Fruit fly (Drosophila melanogaster) whole organism, adult: ENCODE results near the gene sdt.

Source experiments
- CG11617 ChIP-seq: fragments of 200-800 bp; sonication (Bioruptor generic); optimal IDR thresholded peaks from 2 replicates; lab custom pipeline; 2017; ENCODE audit warnings: mild to moderate bottlenecking, missing biosample characterization, missing genetic modification reagents, missing genetic modification characterization
- CG12768 ChIP-seq: fragments of 200-800 bp; sonication (Bioruptor generic); optimal IDR thresholded peaks from 2 replicates; lab custom pipeline; 2017; ENCODE audit warnings: missing biosample characterization, missing genetic modification characterization, mild to moderate bottlenecking, moderate library complexity, missing genetic modification reagents
- CG14711 ChIP-seq: fragments of 200-800 bp; sonication (Bioruptor generic); optimal IDR thresholded peaks from 2 replicates; lab custom pipeline; 2018; ENCODE audit warnings: missing biosample characterization, mild to moderate bottlenecking, missing genetic modification characterization, moderate library complexity
- CG1620 ChIP-seq: fragments of 200-800 bp; sonication (Bioruptor generic); optimal IDR thresholded peaks from 2 replicates; lab custom pipeline; 2016; ENCODE audit warnings: missing biosample characterization, missing genetic modification characterization
- CG33017 ChIP-seq: fragments of 200-800 bp; sonication (Bioruptor generic); optimal IDR thresholded peaks from 2 replicates; lab custom pipeline; 2018; ENCODE audit warnings: missing biosample characterization, mild to moderate bottlenecking, missing genetic modification characterization, moderate library complexity
- CG5204 ChIP-seq: fragments of 200-800 bp; sonication (Bioruptor generic); optimal IDR thresholded peaks from 2 replicates; lab custom pipeline; 2016; ENCODE audit warnings: missing biosample characterization, missing genetic modification characterization
- CG7045 ChIP-seq: fragments of 200-800 bp; sonication (Bioruptor generic); optimal IDR thresholded peaks from 2 replicates; lab custom pipeline; 2017; ENCODE audit warnings: missing biosample characterization, mild to moderate bottlenecking, missing genetic modification characterization
- CG7101 ChIP-seq: fragments of 200-800 bp; sonication (Bioruptor generic); optimal IDR thresholded peaks from 2 replicates; lab custom pipeline; 2018; ENCODE audit warnings: missing biosample characterization, mild to moderate bottlenecking, missing genetic modification characterization, moderate library complexity
- Clk ChIP-seq: fragments of 200-800 bp; sonication (Bioruptor generic); optimal IDR thresholded peaks from 2 replicates; lab custom pipeline; 2017; ENCODE audit warnings: missing biosample characterization, missing genetic modification characterization
- Crg-1 ChIP-seq: fragments of 200-800 bp; sonication (Bioruptor generic); optimal IDR thresholded peaks from 2 replicates; lab custom pipeline; 2016; ENCODE audit warnings: missing biosample characterization, missing genetic modification characterization
- Hr96 ChIP-seq: fragments of 200-800 bp; sonication (Bioruptor generic); optimal IDR thresholded peaks from 2 replicates; lab custom pipeline; 2016; ENCODE audit warnings: missing biosample characterization, missing genetic modification characterization
- Mnt ChIP-seq: fragments of 200-800 bp; sonication (Bioruptor generic); optimal IDR thresholded peaks from 2 replicates; lab custom pipeline; 2016; ENCODE audit warnings: missing biosample characterization, mild to moderate bottlenecking, missing genetic modification characterization
- bab1 ChIP-seq: fragments of 200-800 bp; sonication (Bioruptor generic); optimal IDR thresholded peaks from 3 replicates; lab custom pipeline; 2019; ENCODE audit warnings: missing biosample characterization, mild to moderate bottlenecking, missing genetic modification characterization, moderate library complexity
- cic ChIP-seq: fragments of 200-800 bp; sonication (Bioruptor generic); optimal IDR thresholded peaks from 2 replicates; lab custom pipeline; 2017; ENCODE audit warnings: missing biosample characterization, mild to moderate bottlenecking, missing genetic modification characterization, moderate library complexity
- cnc ChIP-seq, 2 experiments: fragments of >200 bp; optimal IDR thresholded peaks; 2 replicates each; lab custom pipeline; 2017
- kay ChIP-seq: fragments of 200-800 bp; sonication (Bioruptor generic); peaks from one replicate; lab custom pipeline; 2016; ENCODE audit warnings: missing biosample characterization, missing genetic modification characterization, borderline replicate concordance
- ovo ChIP-seq: fragments of 200-800 bp; sonication (Bioruptor generic); optimal IDR thresholded peaks from 2 replicates; lab custom pipeline; 2016; ENCODE audit warnings: missing biosample characterization, missing genetic modification characterization
- pad ChIP-seq: fragments of 200-800 bp; sonication (Bioruptor generic); optimal IDR thresholded peaks from 3 replicates; lab custom pipeline; 2017; ENCODE audit warnings: missing biosample characterization, missing genetic modification characterization, mild to moderate bottlenecking, moderate library complexity, missing genetic modification reagents
- tj ChIP-seq: fragments of 200-800 bp; sonication (Bioruptor generic); optimal IDR thresholded peaks from 3 replicates; lab custom pipeline; 2017; ENCODE audit warnings: missing biosample characterization, mild to moderate bottlenecking, missing genetic modification characterization, moderate library complexity
- toe ChIP-seq: fragments of 200-800 bp; sonication (Bioruptor generic); optimal IDR thresholded peaks from 2 replicates; lab custom pipeline; 2016; ENCODE audit warnings: missing biosample characterization, missing genetic modification characterization

Gene sdt

DNA sequence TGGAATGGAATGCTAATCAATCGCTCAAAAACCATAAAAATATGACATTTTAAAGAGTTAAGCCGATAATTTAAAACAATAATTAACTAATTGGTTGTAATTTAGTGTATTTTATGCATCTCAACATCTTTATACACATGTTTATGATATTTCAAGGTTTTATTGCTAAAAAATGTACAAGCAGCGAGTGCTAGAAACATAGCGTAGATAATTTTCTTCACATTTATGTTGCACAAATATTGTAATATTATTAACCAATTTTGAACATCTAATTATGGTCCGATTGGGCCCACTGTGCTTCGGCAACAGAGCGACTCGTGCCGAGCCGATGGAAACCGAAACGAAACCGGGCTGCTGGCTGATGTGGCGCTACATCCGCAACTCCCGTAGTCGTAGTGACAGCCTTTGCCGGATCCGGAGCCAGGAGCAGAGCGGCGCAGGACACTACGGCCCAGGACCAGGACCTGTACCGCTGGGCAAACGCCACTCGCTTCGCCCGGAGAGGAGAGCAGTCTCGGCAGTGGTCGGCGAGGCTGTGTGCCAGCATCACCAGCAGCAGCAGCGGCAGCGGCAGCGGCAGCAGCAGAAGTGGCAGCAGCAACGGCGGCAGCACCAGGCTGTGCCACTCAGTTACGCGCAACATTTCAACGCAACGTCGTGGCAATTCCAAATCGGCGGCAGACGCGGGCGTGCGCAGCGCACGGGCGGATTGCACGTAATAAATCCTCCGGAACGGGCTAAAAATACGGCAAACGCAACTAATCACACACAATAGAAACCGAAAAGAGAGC is at the start of gene sdt:
Gene sdt, plus strand, starts transcription at position 385 of the 791 bp plus-strand sequence.
- TF ChIP-seq CG33017 (tag; lab: Kevin White, UChicago) = no peak
- no peak for TF ChIP-seq CG1620 (GFP tag; lab: Kevin White, UChicago)

DNA sequence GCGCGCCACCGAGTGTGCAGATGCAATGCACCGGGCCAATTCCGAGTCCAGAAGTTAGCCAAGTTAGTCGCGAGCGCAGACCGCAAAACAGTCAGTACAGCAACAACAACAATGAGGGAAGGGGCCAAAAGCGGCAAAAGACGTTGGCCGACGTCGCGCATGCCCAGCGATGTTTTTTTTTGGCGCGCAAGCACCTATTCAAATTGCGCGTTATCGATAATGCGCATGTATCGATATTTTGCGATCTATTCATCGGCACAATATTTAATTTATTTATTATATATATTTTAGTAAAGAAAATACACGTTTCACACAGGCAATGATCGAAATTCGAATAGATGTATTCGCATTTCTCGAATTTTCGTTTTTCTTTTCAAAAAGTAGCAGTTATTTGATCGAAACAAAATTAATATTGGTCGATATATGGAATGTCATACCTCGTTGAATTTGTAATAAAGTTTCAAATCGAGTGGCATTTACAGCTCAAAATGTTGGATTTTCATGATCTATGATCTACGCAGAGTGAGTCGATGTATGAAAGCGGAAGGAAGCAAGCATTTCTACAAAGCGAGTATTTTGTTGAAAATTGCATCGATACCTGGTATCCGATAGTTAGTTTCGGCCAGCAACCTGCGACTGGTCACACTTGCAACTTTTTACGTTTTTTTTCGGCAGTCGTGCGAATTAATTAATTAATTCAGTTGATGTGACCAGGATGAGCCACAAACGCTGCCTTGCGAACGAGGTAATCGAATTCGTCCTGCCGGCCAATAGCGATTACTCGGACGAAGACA is 48.9 kb upstream of the sdt start, which contains the start of gene CG2116:
Gene CG2116, plus strand, starts transcription at position 609 of the 794 bp plus-strand sequence.
- TF ChIP-seq Hr96 (GFP tag; lab: Kevin White, UChicago) (no peak), kay (GFP tag; lab: Kevin White, UChicago) (no peak), Crg-1 (GFP tag; lab: Kevin White, UChicago) (no peak), CG7101 (peak; percentile 7), pad (GFP tag; lab: Kevin White, UChicago) (peak; percentile 25), CG33017 (tag; lab: Kevin White, UChicago) (no peak), CG1620 (GFP tag; lab: Kevin White, UChicago) (peak; percentile 24), ovo (no peak), CG7045 (GFP tag; lab: Kevin White, UChicago) (no peak), cnc (optimal IDR thresholded peaks at IDR 0.05; lab: Kevin White, UChicago) (no peak), toe (GFP tag; lab: Kevin White, UChicago) (peak; percentile 8), CG14711 (no peak), CG11617 (GFP tag; lab: Kevin White, UChicago) (no peak), cic (no peak), Clk (no peak), bab1 (GFP tag; lab: Kevin White, UChicago) (peak; percentile 14), CG12768 (GFP tag; lab: Kevin White, UChicago) (no peak), CG5204 (no peak), Mnt (GFP tag; lab: Kevin White, UChicago) (peak; percentile 47), tj (no peak)

DNA sequence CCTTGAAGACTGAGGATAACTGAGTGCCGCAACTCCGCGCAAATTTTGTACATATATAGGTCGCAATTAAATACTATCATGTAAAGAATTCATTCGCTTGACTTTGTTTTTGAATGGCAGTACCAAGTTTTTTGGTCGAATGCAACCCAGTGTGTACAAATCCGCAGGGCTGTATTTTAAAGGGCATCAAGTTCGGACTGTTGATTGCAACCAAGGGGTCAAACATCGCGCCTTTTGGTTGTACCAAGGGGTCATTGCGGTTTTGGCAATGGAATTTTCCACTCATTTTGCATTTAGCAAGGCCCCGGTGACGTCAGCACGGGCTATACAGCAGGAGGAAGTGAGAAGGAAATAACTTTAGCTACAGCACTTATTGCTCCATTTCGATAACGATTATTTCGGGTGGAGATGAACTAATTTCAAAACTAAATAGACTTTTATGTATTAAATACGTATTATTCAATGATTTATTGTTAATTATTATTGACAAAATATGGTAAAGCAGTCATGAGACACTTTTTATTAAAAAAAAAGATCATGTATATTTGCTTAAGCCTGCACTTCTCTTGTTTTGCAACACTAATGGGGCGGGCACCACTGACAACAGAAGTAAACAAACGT is 46.5 kb upstream of the sdt start, which contains the start of gene CG10958:
Gene CG10958, plus strand, starts transcription at position 593 of the 621 bp plus-strand sequence.
- no peak for TF ChIP-seq Hr96 (GFP tag; lab: Kevin White, UChicago)
- peak; percentile 74 for TF ChIP-seq CG11617 (GFP tag; lab: Kevin White, UChicago)
- no peak for TF ChIP-seq cic
- TF ChIP-seq kay (GFP tag; lab: Kevin White, UChicago) = no peak
- TF ChIP-seq bab1 (GFP tag; lab: Kevin White, UChicago) = peak; percentile 82
- TF ChIP-seq CG14711 = peak; percentile 80
- TF ChIP-seq CG33017 (tag; lab: Kevin White, UChicago) = peak; percentile 45
- TF ChIP-seq ovo = peak; percentile 42
- TF ChIP-seq CG5204 = no peak
- no peak for TF ChIP-seq Clk
- peak; percentile 50 for TF ChIP-seq pad (GFP tag; lab: Kevin White, UChicago)
- peak; percentile 40 for TF ChIP-seq CG12768 (GFP tag; lab: Kevin White, UChicago)
- TF ChIP-seq tj = peak; percentile 83
- TF ChIP-seq CG1620 (GFP tag; lab: Kevin White, UChicago) = peak; percentile 59
- no peak for TF ChIP-seq cnc (optimal IDR thresholded peaks at IDR 0.05; lab: Kevin White, UChicago)
- TF ChIP-seq Mnt (GFP tag; lab: Kevin White, UChicago) = peak; percentile 77
- TF ChIP-seq toe (GFP tag; lab: Kevin White, UChicago) = peak; percentile 18
- TF ChIP-seq CG7045 (GFP tag; lab: Kevin White, UChicago) = no peak
- TF ChIP-seq Crg-1 (GFP tag; lab: Kevin White, UChicago) = peak; percentile 62
- TF ChIP-seq CG7101 = peak; percentile 82

dm6 chrX:8135420-8135874 is 42.9 kb upstream of the sdt start, which contains the start of the genes cyr and CG2120:
cyr (minus strand) TSS chrX:8135713.
CG2120 (plus strand) TSS chrX:8135824.
- no peak for TF ChIP-seq bab1 (GFP tag; lab: Kevin White, UChicago)
- no peak for TF ChIP-seq CG7045 (GFP tag; lab: Kevin White, UChicago)
- no peak for TF ChIP-seq CG5204
- TF ChIP-seq ovo = no peak
- TF ChIP-seq pad (GFP tag; lab: Kevin White, UChicago) = no peak
- TF ChIP-seq kay (GFP tag; lab: Kevin White, UChicago) = no peak
- TF ChIP-seq Hr96 (GFP tag; lab: Kevin White, UChicago) = no peak
- no peak for TF ChIP-seq CG12768 (GFP tag; lab: Kevin White, UChicago)
- TF ChIP-seq toe (GFP tag; lab: Kevin White, UChicago) = no peak
- TF ChIP-seq tj = no peak
- no peak for TF ChIP-seq Clk
- no peak for TF ChIP-seq CG11617 (GFP tag; lab: Kevin White, UChicago)

DNA sequence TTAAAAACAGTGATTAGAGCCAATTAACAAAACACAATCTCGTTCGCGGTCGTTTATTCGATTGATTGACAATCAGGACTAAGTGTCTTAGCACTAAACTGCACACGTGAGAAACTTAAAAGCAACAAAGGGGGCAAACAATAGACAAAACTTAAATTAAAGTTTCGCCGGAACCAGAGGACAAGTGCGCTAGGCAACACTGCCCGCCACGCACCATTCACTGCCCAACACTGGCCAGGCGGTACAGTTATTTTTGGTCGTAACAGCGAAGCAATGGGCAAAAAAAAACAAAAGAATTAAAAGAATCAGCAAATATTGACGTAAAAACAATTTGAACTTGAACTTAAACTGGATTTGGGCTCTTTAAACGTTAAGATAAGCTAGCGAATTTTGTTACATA is 41.1 kb upstream of the sdt start:
- no peak for TF ChIP-seq CG14711
- no peak for TF ChIP-seq CG11617 (GFP tag; lab: Kevin White, UChicago)
- no peak for TF ChIP-seq Clk
- TF ChIP-seq toe (GFP tag; lab: Kevin White, UChicago) = no peak
- TF ChIP-seq cic = no peak
- no peak for TF ChIP-seq cnc (optimal IDR thresholded peaks at IDR 0.05; lab: Kevin White, UChicago)
- TF ChIP-seq ovo = no peak
- no peak for TF ChIP-seq CG7101
- no peak for TF ChIP-seq pad (GFP tag; lab: Kevin White, UChicago)
- no peak for TF ChIP-seq CG33017 (tag; lab: Kevin White, UChicago)
- TF ChIP-seq tj = no peak
